Worm (Caenorhabditis elegans) whole organism, young adult: ENCODE data around the gene F17C11.22.
A peak's percentile ranks its signal among the peaks of the same experiment; 100 is the strongest.

Source experiments
- B0336.3 ChIP-seq: fragments of 200-800 bp; sonication (Bioruptor generic); IDR thresholded peaks from 2 replicates; pipeline ENCODE4 v1.3.6; 2022; ENCODE audit warnings: missing genetic modification characterization, missing compliant biosample characterization
- F22D6.2 ChIP-seq: sonication (generic microtip); optimal IDR thresholded peaks from 2 replicates; lab custom pipeline; 2016; ENCODE audit warnings: mild to moderate bottlenecking, missing genetic modification characterization, missing compliant biosample characterization
- F23B12.7 ChIP-seq: sonication (generic microtip); optimal IDR thresholded peaks from 2 replicates; lab custom pipeline; 2017; ENCODE audit warnings: missing genetic modification characterization, mild to moderate bottlenecking, missing compliant biosample characterization, antibody characterized with exemption, moderate library complexity; ENCODE audit not compliant: insufficient read depth
- F33H1.4 ChIP-seq: fragments of 200-800 bp; sonication (Bioruptor generic); IDR thresholded peaks from 2 replicates; pipeline ENCODE4 v1.3.6; 2022; ENCODE audit warnings: missing genetic modification reagents, missing genetic modification characterization, missing compliant biosample characterization
- F37B4.10 ChIP-seq: fragments of 200-800 bp; sonication (Bioruptor generic); IDR thresholded peaks from 2 replicates; pipeline ENCODE4 v1.3.6; 2022; ENCODE audit warnings: missing genetic modification characterization, missing compliant biosample characterization
- F39B2.1 ChIP-seq: fragments of 200-800 bp; sonication (Bioruptor generic); IDR thresholded peaks from 2 replicates; pipeline ENCODE4 v1.3.6; 2022; ENCODE audit warnings: missing genetic modification reagents, missing genetic modification characterization, missing compliant biosample characterization
- F49E8.2 ChIP-seq: sonication (generic microtip); optimal IDR thresholded peaks from 3 replicates; lab custom pipeline; 2017; ENCODE audit warnings: missing genetic modification characterization, mild to moderate bottlenecking, missing compliant biosample characterization, antibody characterized with exemption, moderate library complexity; ENCODE audit not compliant: insufficient read depth
- F52B5.7 ChIP-seq: sonication (generic microtip); optimal IDR thresholded peaks from 2 replicates; lab custom pipeline; 2016; ENCODE audit warnings: mild to moderate bottlenecking, missing genetic modification characterization, missing compliant biosample characterization
- F55B11.4 ChIP-seq: sonication (generic microtip); optimal IDR thresholded peaks from 2 replicates; lab custom pipeline; 2016; ENCODE audit warnings: missing compliant biosample characterization, missing genetic modification characterization, borderline replicate concordance; ENCODE audit not compliant: insufficient read depth
- F57A8.1 ChIP-seq: fragments of 200-800 bp; sonication (Bioruptor generic); optimal IDR thresholded peaks from 2 replicates; lab custom pipeline; 2018; ENCODE audit warnings: mild to moderate bottlenecking, missing genetic modification characterization, moderate library complexity, missing compliant biosample characterization
- K11D2.4 ChIP-seq: fragments of 200-800 bp; sonication (Bioruptor generic); IDR thresholded peaks from 2 replicates; pipeline ENCODE4 v1.3.6; 2022; ENCODE audit warnings: missing genetic modification reagents, missing genetic modification characterization, missing compliant biosample characterization
- T07F8.4 ChIP-seq: sonication (generic microtip); optimal IDR thresholded peaks from 2 replicates; lab custom pipeline; 2016; ENCODE audit warnings: mild to moderate bottlenecking, missing genetic modification characterization, moderate library complexity, missing compliant biosample characterization
- Y67H2A.10 ChIP-seq: fragments of 200-800 bp; sonication (Bioruptor generic); conservative IDR thresholded peaks from 2 replicates; pipeline ENCODE4 v1.3.6; 2022; ENCODE audit warnings: missing genetic modification reagents, missing genetic modification characterization, missing compliant biosample characterization
- ama-1 ChIP-seq, 3 experiments: fragments of 150-350 bp in 1 of 3; sonication (generic microtip) in 2 of 3; optimal IDR thresholded peaks; 2 replicates each; lab custom pipeline; 2014 to 2018; ENCODE audit warnings: missing biosample characterization in 2 of 3, missing genetic modification characterization in 2 of 3, missing genetic modification reagents in 2 of 3
- aptf-3 ChIP-seq: fragments of 200-800 bp; sonication (Bioruptor generic); IDR thresholded peaks from 2 replicates; pipeline ENCODE4 v1.3.6; 2022; ENCODE audit warnings: missing genetic modification characterization, missing compliant biosample characterization
- attf-6 ChIP-seq: fragments of 200-800 bp; sonication (Bioruptor generic); IDR thresholded peaks from 2 replicates; pipeline ENCODE4 v1.3.6; 2022; ENCODE audit warnings: missing genetic modification reagents, missing genetic modification characterization, missing compliant biosample characterization
- bed-2 ChIP-seq: fragments of 200-800 bp; sonication (Bioruptor generic); IDR thresholded peaks from 2 replicates; pipeline ENCODE4 v1.3.6; 2022; ENCODE audit warnings: missing genetic modification reagents, missing genetic modification characterization, missing compliant biosample characterization
- ccch-3 ChIP-seq: fragments of 200-800 bp; sonication (Bioruptor generic); optimal IDR thresholded peaks from 2 replicates; lab custom pipeline; 2018; ENCODE audit warnings: mild to moderate bottlenecking, missing genetic modification characterization, missing compliant biosample characterization
- ceh-100 ChIP-seq: fragments of 200-800 bp; sonication (Bioruptor generic); IDR thresholded peaks from 2 replicates; pipeline ENCODE4 v1.3.6; 2022; ENCODE audit warnings: missing genetic modification reagents, missing genetic modification characterization, missing compliant biosample characterization
- ceh-40 ChIP-seq: fragments of 200-800 bp; sonication (Bioruptor generic); IDR thresholded peaks from 2 replicates; pipeline ENCODE4 v1.3.6; 2022; ENCODE audit warnings: missing genetic modification characterization, missing compliant biosample characterization
- chd-7 ChIP-seq: sonication (generic microtip); optimal IDR thresholded peaks from 2 replicates; lab custom pipeline; 2016; ENCODE audit warnings: mild to moderate bottlenecking, missing genetic modification characterization, moderate library complexity, missing compliant biosample characterization
- die-1 ChIP-seq: sonication (generic microtip); optimal IDR thresholded peaks from 2 replicates; lab custom pipeline; 2016; ENCODE audit warnings: missing genotype, mild to moderate bottlenecking, missing genetic modification characterization, missing compliant biosample characterization
- dpl-1 ChIP-seq: fragments of 150-350 bp; optimal IDR thresholded peaks from 2 replicates; lab custom pipeline; 2014; ENCODE audit warnings: missing biosample characterization, missing genetic modification reagents, missing genetic modification characterization
- efl-1 ChIP-seq: fragments of 150-350 bp; optimal IDR thresholded peaks from 2 replicates; lab custom pipeline; 2014; ENCODE audit warnings: missing biosample characterization, missing genetic modification reagents, missing genetic modification characterization
- ets-4 ChIP-seq: fragments of 200-800 bp; sonication (Bioruptor generic); optimal IDR thresholded peaks from 2 replicates; lab custom pipeline; 2018; ENCODE audit warnings: mild to moderate bottlenecking, missing genetic modification characterization, missing compliant biosample characterization
- fkh-3 ChIP-seq: sonication (generic microtip); optimal IDR thresholded peaks from 2 replicates; lab custom pipeline; 2016; ENCODE audit warnings: mild to moderate bottlenecking, missing genetic modification characterization, missing compliant biosample characterization
- hlh-12 ChIP-seq: sonication (generic microtip); optimal IDR thresholded peaks from 2 replicates; lab custom pipeline; 2016; ENCODE audit warnings: missing genetic modification characterization, missing compliant biosample characterization
- hmg-20 ChIP-seq: fragments of 200-800 bp; sonication (Bioruptor generic); IDR thresholded peaks from 2 replicates; pipeline ENCODE4 v1.3.6; 2022; ENCODE audit warnings: missing genetic modification reagents, missing genetic modification characterization, missing compliant biosample characterization
- hrde-1 ChIP-seq: sonication (generic microtip); optimal IDR thresholded peaks from 2 replicates; lab custom pipeline; 2016; ENCODE audit warnings: missing genetic modification characterization, mild to moderate bottlenecking, missing compliant biosample characterization, moderate library complexity, missing genotype, missing genetic modification reagents, borderline replicate concordance
- lin-40 ChIP-seq: sonication (generic microtip); optimal IDR thresholded peaks from 2 replicates; lab custom pipeline; 2016; ENCODE audit warnings: missing genetic modification characterization, mild to moderate bottlenecking, missing compliant biosample characterization, missing genotype, missing genetic modification reagents
- lir-1 ChIP-seq: fragments of 200-800 bp; sonication (Bioruptor generic); conservative IDR thresholded peaks from 2 replicates; pipeline ENCODE4 v1.3.6; 2022; ENCODE audit warnings: missing genetic modification reagents, missing genetic modification characterization, missing compliant biosample characterization
- lsl-1 ChIP-seq: fragments of 200-800 bp; sonication (Bioruptor generic); optimal IDR thresholded peaks from 2 replicates; lab custom pipeline; 2018; ENCODE audit warnings: mild to moderate bottlenecking, missing genetic modification characterization, moderate library complexity, missing compliant biosample characterization
- madf-3 ChIP-seq: fragments of 200-800 bp; sonication (Bioruptor generic); IDR thresholded peaks from 2 replicates; pipeline ENCODE4 v1.3.6; 2022; ENCODE audit warnings: missing genetic modification reagents, missing genetic modification characterization, missing compliant biosample characterization
- madf-6 ChIP-seq: fragments of 200-800 bp; sonication (Bioruptor generic); IDR thresholded peaks from 2 replicates; pipeline ENCODE4 v1.3.6; 2022; ENCODE audit warnings: missing genetic modification reagents, missing genetic modification characterization, missing compliant biosample characterization
- madf-8 ChIP-seq: fragments of 200-800 bp; sonication (Bioruptor generic); conservative IDR thresholded peaks from 2 replicates; pipeline ENCODE4 v1.3.6; 2022; ENCODE audit warnings: missing genetic modification reagents, missing genetic modification characterization, missing compliant biosample characterization
- mcd-1 ChIP-seq: fragments of 200-800 bp; sonication (Bioruptor generic); IDR thresholded peaks from 2 replicates; pipeline ENCODE4 v1.3.6; 2022; ENCODE audit warnings: missing genetic modification reagents, missing genetic modification characterization, missing compliant biosample characterization
- mel-28 ChIP-seq: sonication (generic microtip); optimal IDR thresholded peaks from 2 replicates; lab custom pipeline; 2016; ENCODE audit warnings: borderline replicate concordance, mild to moderate bottlenecking, missing genetic modification characterization, missing compliant biosample characterization
- nfyb-1 ChIP-seq: fragments of 200-800 bp; sonication (Bioruptor generic); IDR thresholded peaks from 2 replicates; pipeline ENCODE4 v1.3.6; 2022; ENCODE audit warnings: missing genetic modification reagents, missing genetic modification characterization, missing compliant biosample characterization
- nhr-80 ChIP-seq: sonication (generic microtip); optimal IDR thresholded peaks from 2 replicates; lab custom pipeline; 2016; ENCODE audit warnings: missing genetic modification characterization, missing compliant biosample characterization
- nhr-90 ChIP-seq: sonication (generic microtip); optimal IDR thresholded peaks from 2 replicates; lab custom pipeline; 2016; ENCODE audit warnings: missing genotype, mild to moderate bottlenecking, missing genetic modification characterization, missing compliant biosample characterization
- rcor-1 ChIP-seq: fragments of 200-800 bp; sonication (Bioruptor generic); IDR thresholded peaks from 2 replicates; pipeline ENCODE4 v1.3.6; 2022; ENCODE audit warnings: missing genetic modification reagents, missing genetic modification characterization, missing compliant biosample characterization
- snpc-4 ChIP-seq, 5 experiments: fragments of 150-350 bp in 1 of 5; sonication (generic microtip) in 4 of 5; optimal IDR thresholded peaks; 2 replicates each; lab custom pipeline; 2014 to 2018; ENCODE audit warnings: missing genetic modification characterization in 5 of 5, missing biosample characterization in 3 of 5, antibody characterized with exemption in 2 of 5, mild to moderate bottlenecking in 2 of 5, missing compliant biosample characterization in 2 of 5, missing genotype in 2 of 5, moderate library complexity in 2 of 5, missing genetic modification reagents in 1 of 5
- sptf-2 ChIP-seq: fragments of 200-800 bp; sonication (Bioruptor generic); optimal IDR thresholded peaks from 2 replicates; lab custom pipeline; 2018; ENCODE audit warnings: mild to moderate bottlenecking, missing genetic modification characterization, missing compliant biosample characterization
- unc-130 ChIP-seq: sonication (generic microtip); optimal IDR thresholded peaks from 2 replicates; lab custom pipeline; 2016; ENCODE audit warnings: missing genetic modification reagents, missing genetic modification characterization, missing compliant biosample characterization
- unc-62 ChIP-seq: fragments of 150-350 bp; optimal IDR thresholded peaks from 2 replicates; lab custom pipeline; 2014; ENCODE audit warnings: missing biosample characterization, missing genetic modification reagents, missing genetic modification characterization
- ztf-22 ChIP-seq: fragments of 200-800 bp; sonication (Bioruptor generic); optimal IDR thresholded peaks from 2 replicates; lab custom pipeline; 2018; ENCODE audit warnings: mild to moderate bottlenecking, missing genetic modification characterization, moderate library complexity, missing compliant biosample characterization
- ztf-25 ChIP-seq: fragments of 200-800 bp; sonication (Bioruptor generic); IDR thresholded peaks from 2 replicates; pipeline ENCODE4 v1.3.6; 2022; ENCODE audit warnings: missing genetic modification reagents, missing genetic modification characterization, missing compliant biosample characterization
- ztf-26 ChIP-seq: sonication (generic microtip); optimal IDR thresholded peaks from 2 replicates; lab custom pipeline; 2017; ENCODE audit warnings: missing genetic modification characterization, missing compliant biosample characterization

The F17C11.22 gene

DNA sequence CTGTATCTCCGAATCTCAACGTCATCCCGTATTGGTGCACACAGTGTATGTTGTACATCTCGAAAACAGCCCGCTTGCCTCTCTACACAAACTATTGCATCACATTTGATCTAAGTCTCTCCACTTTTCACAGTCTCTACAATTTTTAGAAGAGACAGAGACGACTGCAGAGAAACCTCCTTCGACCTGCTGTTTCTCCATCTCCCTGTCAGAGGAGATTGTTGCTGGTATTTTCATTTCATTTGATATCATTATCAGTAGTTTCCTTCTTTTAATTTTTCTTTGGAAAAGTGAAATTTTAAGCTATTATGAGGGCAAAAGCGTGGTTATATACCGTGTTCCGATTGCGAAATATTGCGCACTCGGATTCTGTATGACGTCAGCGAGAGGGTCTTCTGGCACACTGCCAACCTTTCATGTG lies 29.4 kb downstream of the F17C11.22 start (continued):
- TF ChIP-seq dpl-1 (GFP tag; lab: Kevin White, UChicago) (no peak), ets-4 (GFP tag; lab: Kevin White, UChicago) (no peak), hmg-20 (no peak), F23B12.7 (tag; lab: Kevin White, UChicago) (peak; percentile 19), ztf-22 (GFP tag; lab: Kevin White, UChicago) (peak; percentile 80), bed-2 (GFP tag; lab: Robert Waterston, UW) (no peak), chd-7 (tag; lab: Kevin White, UChicago) (peak; percentile 72), nhr-80 (peak; percentile 96), ztf-26 (no peak), nfyb-1 (peak; percentile 68; the same call in 1 of the 2 replicates), T07F8.4 (tag; lab: Kevin White, UChicago) (no peak), F39B2.1 (GFP tag; lab: Robert Waterston, UW) (no peak), lir-1 (GFP tag; lab: Robert Waterston, UW) (no peak), ceh-40 (GFP tag; lab: Robert Waterston, UW) (no peak), efl-1 (GFP tag; lab: Kevin White, UChicago) (no peak), lin-40 (tag; lab: Kevin White, UChicago) (peak; percentile 55), die-1 (tag; lab: Kevin White, UChicago) (no peak), F33H1.4 (GFP tag; lab: Robert Waterston, UW) (no peak), snpc-4 (GFP tag; optimal IDR thresholded peaks at IDR 0.05; lab: Kevin White, UChicago) (no peak), snpc-4 (tag; optimal IDR thresholded peaks at IDR 0.05; lab: Kevin White, UChicago) (peak in 2 of 4 experiments; percentile 31 to 51), F57A8.1 (no peak), ceh-100 (GFP tag; lab: Robert Waterston, UW) (no peak), hlh-12 (tag; lab: Kevin White, UChicago) (no peak), F37B4.10 (no peak), ccch-3 (no peak), fkh-3 (tag; lab: Kevin White, UChicago) (no peak), F49E8.2 (no peak), aptf-3 (GFP tag; lab: Robert Waterston, UW) (no peak), hrde-1 (tag; lab: Kevin White, UChicago) (no peak), nhr-90 (tag; lab: Kevin White, UChicago) (peak; percentile 57), ztf-25 (GFP tag; lab: Robert Waterston, UW) (no peak), F55B11.4 (tag; lab: Kevin White, UChicago) (no peak), unc-130 (GFP tag; lab: Kevin White, UChicago) (no peak), rcor-1 (no peak), F52B5.7 (tag; lab: Kevin White, UChicago) (no peak), F22D6.2 (tag; lab: Kevin White, UChicago) (no peak), lsl-1 (GFP tag; lab: Kevin White, UChicago) (no peak), mel-28 (tag; lab: Kevin White, UChicago) (no peak), unc-62 (peak; percentile 9), sptf-2 (GFP tag; lab: Kevin White, UChicago) (no peak), Y67H2A.10 (GFP tag; lab: Robert Waterston, UW) (no peak), mcd-1 (GFP tag; lab: Robert Waterston, UW) (peak; percentile 8; the same call in 1 of the 2 replicates), attf-6 (GFP tag; lab: Robert Waterston, UW) (no peak), K11D2.4 (GFP tag; lab: Robert Waterston, UW) (no peak), madf-8 (no peak), madf-6 (GFP tag; lab: Robert Waterston, UW) (no peak), B0336.3 (peak; percentile 87), ama-1 (optimal IDR thresholded peaks at IDR 0.05; lab: Kevin White, UChicago) (peak; percentile 41), ama-1 (GFP tag; optimal IDR thresholded peaks at IDR 0.05; lab: Kevin White, UChicago) (no peak), madf-3 (GFP tag; lab: Robert Waterston, UW) (no peak)
